Worm (Caenorhabditis elegans): ENCODE measurements around the gene paqr-1.

DNA sequence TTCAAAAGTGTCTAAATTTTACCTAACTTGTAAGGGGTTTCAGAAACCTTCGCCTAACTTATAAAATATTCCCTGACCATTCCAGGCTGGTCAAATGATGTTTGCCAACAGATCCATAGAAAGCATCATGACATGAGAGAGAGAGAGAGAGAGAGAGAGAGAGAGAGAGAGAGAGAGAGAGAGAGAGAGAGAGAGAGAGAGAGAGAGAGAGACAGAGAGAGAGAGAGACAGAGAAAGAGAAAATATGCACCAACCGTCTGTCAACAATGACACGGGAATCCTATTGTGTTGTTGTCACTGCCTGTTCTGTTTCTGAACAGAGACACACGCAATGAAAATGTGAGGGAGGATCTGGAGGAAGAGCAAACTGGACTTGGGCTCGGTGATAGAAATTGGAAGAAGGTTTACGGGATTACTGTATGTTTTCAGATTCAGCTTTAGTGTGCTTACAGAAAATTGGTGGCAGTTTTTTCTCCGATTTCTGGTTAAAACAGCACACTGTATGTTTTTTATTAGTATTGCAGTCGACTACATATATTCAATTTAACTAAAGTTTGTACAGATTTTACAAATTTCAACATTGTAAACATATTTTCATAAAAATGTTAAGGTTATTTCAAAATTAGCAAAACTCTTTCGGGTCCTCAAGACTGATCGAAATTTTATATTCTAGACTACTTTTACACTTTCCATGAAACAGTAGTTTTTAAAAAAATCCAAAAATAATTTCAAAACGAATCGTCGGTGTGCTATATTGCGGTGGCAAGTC lies 20.9 kb upstream of the paqr-1 start:
- TF ChIP-seq ama-1 (optimal IDR thresholded peaks at IDR 0.05) = no peak
- no peak for TF ChIP-seq flt-1 (GFP tag; IDR thresholded peaks at IDR 0.05)
- no peak for TF ChIP-seq hmg-4 (GFP tag; optimal IDR thresholded peaks at IDR 0.05)
- TF ChIP-seq tbx-37 (GFP tag; conservative IDR thresholded peaks at IDR 0.05) = no peak
- no peak for TF ChIP-seq hmbx-1 (tag; optimal IDR thresholded peaks at IDR 0.05)
- no peak for TF ChIP-seq tbx-11 (GFP tag; IDR thresholded peaks at IDR 0.05)
- no peak for TF ChIP-seq hnd-1 (tag; optimal IDR thresholded peaks at IDR 0.05)
- TF ChIP-seq pes-1 (GFP tag; IDR thresholded peaks at IDR 0.05) = no peak
